Worm (Caenorhabditis elegans) whole organism, L3 larva: ENCODE measurements around the gene fut-6.

Experiments
- jun-1 ChIP-seq: fragments of 150-350 bp; optimal IDR thresholded peaks from 2 replicates; lab custom pipeline; 2014; ENCODE audit warnings: missing biosample characterization, missing genetic modification reagents, missing genetic modification characterization
- lin-15B ChIP-seq: fragments of 150-350 bp; optimal IDR thresholded peaks from 2 replicates; lab custom pipeline; 2014; ENCODE audit warnings: missing biosample characterization, missing genetic modification characterization
- mdl-1 ChIP-seq: fragments of 150-350 bp; optimal IDR thresholded peaks from 2 replicates; lab custom pipeline; 2014; ENCODE audit warnings: missing biosample characterization, missing genetic modification characterization
- snpc-4 ChIP-seq: fragments of 150-350 bp; optimal IDR thresholded peaks from 2 replicates; lab custom pipeline; 2014; ENCODE audit warnings: missing biosample characterization, missing genetic modification characterization
- unc-62 ChIP-seq: fragments of 150-350 bp; sonication (generic microtip); optimal IDR thresholded peaks from 4 replicates; lab custom pipeline; 2014; ENCODE audit warnings: missing biosample characterization, missing genetic modification reagents, missing genetic modification characterization

DNA sequence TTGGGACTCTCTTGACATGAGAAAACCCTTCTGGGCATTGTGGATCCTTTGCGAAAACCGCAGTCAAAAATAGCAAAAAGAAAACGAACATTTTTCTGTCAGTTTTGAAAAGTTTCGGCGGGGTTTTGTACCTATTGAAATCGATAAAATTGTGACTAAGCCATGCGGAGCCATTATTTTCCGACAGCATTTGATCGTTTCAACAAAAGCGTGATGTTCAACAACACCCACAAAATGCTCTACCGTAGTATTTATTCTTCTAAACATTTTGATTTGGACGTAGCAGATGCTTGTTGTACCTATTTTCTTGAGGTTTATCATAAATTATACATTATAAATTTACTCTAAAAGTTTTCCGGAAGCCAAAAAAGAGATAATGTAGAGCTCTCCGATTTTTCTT is 39.3 kb downstream of the fut-6 start, which contains the start of gene clec-136:
- TF ChIP-seq snpc-4 (tag; lab: Kevin White, UChicago) (no peak), unc-62 (GFP tag; lab: Kevin White, UChicago) (no peak), lin-15B (tag; lab: Kevin White, UChicago) (no peak), mdl-1 (tag; lab: Kevin White, UChicago) (no peak), jun-1 (no peak)
